Worm (Caenorhabditis elegans) whole organism, midembryonic: ENCODE measurements around the gene F02E11.7.
"Not testable (repeated sequence)": the region's sequence is repeated elsewhere in the genome, so short reads cannot be mapped to it uniquely, and the experiment has no call there.

Experiments used
- T22C8.4 ChIP-seq: fragments of 200-800 bp; sonication (Bioruptor generic); IDR thresholded peaks from 2 replicates; pipeline ENCODE4 v1.3.6; 2022; ENCODE audit warnings: missing genetic modification characterization, missing compliant biosample characterization
- cog-1 ChIP-seq: sonication (generic microtip); optimal IDR thresholded peaks from 2 replicates; lab custom pipeline; 2016; ENCODE audit warnings: missing genetic modification characterization, missing compliant biosample characterization
- flt-1 ChIP-seq: fragments of 200-800 bp; sonication (Bioruptor generic); IDR thresholded peaks from 2 replicates; pipeline ENCODE4 v1.3.6; 2022; ENCODE audit warnings: missing genetic modification characterization, missing compliant biosample characterization
- klf-2 ChIP-seq: fragments of 200-800 bp; sonication (Bioruptor generic); conservative IDR thresholded peaks from 2 replicates; pipeline ENCODE4 v1.3.6; 2022; ENCODE audit warnings: missing genetic modification reagents, missing genetic modification characterization, missing compliant biosample characterization
- med-1 ChIP-seq: sonication (generic microtip); optimal IDR thresholded peaks from 2 replicates; lab custom pipeline; 2017; ENCODE audit warnings: missing genetic modification characterization, mild to moderate bottlenecking, missing compliant biosample characterization, antibody characterized with exemption, missing genetic modification reagents; ENCODE audit not compliant: insufficient read depth
- ref-1 ChIP-seq: fragments of 200-800 bp; sonication (Bioruptor generic); conservative IDR thresholded peaks from 2 replicates; pipeline ENCODE4 v1.3.6; 2022; ENCODE audit warnings: missing genetic modification reagents, missing genetic modification characterization, missing compliant biosample characterization
- tab-1 ChIP-seq: fragments of 200-800 bp; sonication (Bioruptor generic); IDR thresholded peaks from 2 replicates; pipeline ENCODE4 v1.3.6; 2022; ENCODE audit warnings: missing genetic modification characterization, missing compliant biosample characterization
- ztf-23 ChIP-seq: fragments of 200-800 bp; sonication (Bioruptor generic); IDR thresholded peaks from 2 replicates; pipeline ENCODE4 v1.3.6; 2022; ENCODE audit warnings: missing genetic modification reagents, missing genetic modification characterization, missing compliant biosample characterization
- ztf-29 ChIP-seq: fragments of 200-800 bp; sonication (Bioruptor generic); IDR thresholded peaks from 2 replicates; pipeline ENCODE4 v1.3.6; 2022; ENCODE audit warnings: missing genetic modification reagents, missing genetic modification characterization, missing compliant biosample characterization

F02E11.7 gene

ce11 chrII:3284558-3284957, 17.1 kb downstream of the F02E11.7 start, which contains the start of gene scl-15:
Gene scl-15 (minus strand): TSS chrII:3284658.
- TF ChIP-seq klf-2 (no peak), med-1 (GFP tag; lab: Kevin White, UChicago) (no peak), ztf-29 (GFP tag; lab: Robert Waterston, UW) (no peak), cog-1 (tag; lab: Kevin White, UChicago) (no peak), flt-1 (GFP tag; lab: Robert Waterston, UW) (no peak), T22C8.4 (GFP tag; lab: Robert Waterston, UW) (no peak), ztf-23 (no peak), ref-1 (no peak), tab-1 (GFP tag; lab: Robert Waterston, UW) (no peak)

- TF ChIP-seq flt-1 (GFP tag; lab: Robert Waterston, UW), result no peak
- TF ChIP-seq med-1 (GFP tag; lab: Kevin White, UChicago), result no peak
- no peak for TF ChIP-seq T22C8.4 (GFP tag; lab: Robert Waterston, UW)
- no peak for TF ChIP-seq cog-1 (tag; lab: Kevin White, UChicago)
- TF ChIP-seq ref-1, result no peak
- no peak for TF ChIP-seq tab-1 (GFP tag; lab: Robert Waterston, UW)
- TF ChIP-seq ztf-23, result no peak
- TF ChIP-seq ztf-29 (GFP tag; lab: Robert Waterston, UW), result no peak
- TF ChIP-seq klf-2, result no peak
Measured at ce11 chrII:3287073-3287472, 19.6 kb downstream of the F02E11.7 start, which contains the start of gene sri-63. Gene sri-63 (plus strand): TSS chrII:3287373.

ce11 chrII:3290544-3290943, 23.1 kb downstream of the F02E11.7 start, which contains the start of gene F39E9.14:
Gene F39E9.14 (minus strand): TSS chrII:3290644.
- TF ChIP-seq ref-1; klf-2; T22C8.4 (GFP tag; lab: Robert Waterston, UW): not testable (repeated sequence)

ce11 chrII:3295193-3295592, 27.7 kb downstream of the F02E11.7 start, which contains the start of gene btb-17:
Gene btb-17 (plus strand): TSS chrII:3295405.
- no peak for TF ChIP-seq med-1 (GFP tag; lab: Kevin White, UChicago)
- TF ChIP-seq ztf-29 (GFP tag; lab: Robert Waterston, UW), result no peak
- TF ChIP-seq klf-2, result no peak
- TF ChIP-seq flt-1 (GFP tag; lab: Robert Waterston, UW), result no peak
- no peak for TF ChIP-seq tab-1 (GFP tag; lab: Robert Waterston, UW)
- no peak for TF ChIP-seq T22C8.4 (GFP tag; lab: Robert Waterston, UW)
- TF ChIP-seq ztf-23, result no peak
- no peak for TF ChIP-seq cog-1 (tag; lab: Kevin White, UChicago)

- TF ChIP-seq flt-1 (GFP tag; lab: Robert Waterston, UW) (no peak), tab-1 (GFP tag; lab: Robert Waterston, UW) (no peak), ref-1 (no peak), ztf-23 (no peak), klf-2 (no peak), T22C8.4 (GFP tag; lab: Robert Waterston, UW) (no peak), ztf-29 (GFP tag; lab: Robert Waterston, UW) (no peak), med-1 (GFP tag; lab: Kevin White, UChicago) (no peak), cog-1 (tag; lab: Kevin White, UChicago) (no peak)
Measured at ce11 chrII:3296644-3297043, 29.2 kb downstream of the F02E11.7 start, which contains the start of gene btb-16. Gene btb-16 (plus strand): TSS chrII:3296883.

ce11 chrII:3297914-3298313, 30.4 kb downstream of the F02E11.7 start, which contains the start of gene btb-18:
Gene btb-18 (plus strand): TSS chrII:3298214.
- no peak for TF ChIP-seq ref-1
- TF ChIP-seq med-1 (GFP tag; lab: Kevin White, UChicago), result no peak
- no peak for TF ChIP-seq cog-1 (tag; lab: Kevin White, UChicago)

- TF ChIP-seq ztf-23 (no peak), T22C8.4 (GFP tag; lab: Robert Waterston, UW) (no peak), klf-2 (no peak), tab-1 (GFP tag; lab: Robert Waterston, UW) (no peak), ref-1 (no peak), ztf-29 (GFP tag; lab: Robert Waterston, UW) (no peak), flt-1 (GFP tag; lab: Robert Waterston, UW) (no peak), med-1 (GFP tag; lab: Kevin White, UChicago) (no peak), cog-1 (tag; lab: Kevin White, UChicago) (no peak)
Measured at ce11 chrII:3299457-3299856, 32.0 kb downstream of the F02E11.7 start, which contains the start of gene btb-22. Gene btb-22 (plus strand): TSS chrII:3299757.

- peak; percentile 32; the same call in 1 of the 2 replicates for TF ChIP-seq T22C8.4 (GFP tag; lab: Robert Waterston, UW)
- TF ChIP-seq ztf-23, result no peak
- peak; percentile 12 for TF ChIP-seq cog-1 (tag; lab: Kevin White, UChicago)
- TF ChIP-seq flt-1 (GFP tag; lab: Robert Waterston, UW), result no peak
- TF ChIP-seq med-1 (GFP tag; lab: Kevin White, UChicago), result no peak
- no peak for TF ChIP-seq tab-1 (GFP tag; lab: Robert Waterston, UW)
Measured at ce11 chrII:3303582-3303981, 36.1 kb downstream of the F02E11.7 start.

ce11 chrII:3310957-3311657, 43.6 kb downstream of the F02E11.7 start:
- TF ChIP-seq T22C8.4 (GFP tag; lab: Robert Waterston, UW), result peak; percentile 48
- TF ChIP-seq klf-2, result no peak

- TF ChIP-seq flt-1 (GFP tag; lab: Robert Waterston, UW) (no peak), med-1 (GFP tag; lab: Kevin White, UChicago) (no peak), ztf-23 (no peak), ztf-29 (GFP tag; lab: Robert Waterston, UW) (no peak), T22C8.4 (GFP tag; lab: Robert Waterston, UW) (no peak), cog-1 (tag; lab: Kevin White, UChicago) (no peak), ref-1 (no peak), tab-1 (GFP tag; lab: Robert Waterston, UW) (no peak), klf-2 (no peak)
Measured at ce11 chrII:3313442-3313841, 46.0 kb downstream of the F02E11.7 start, which contains the start of gene F39E9.6. Gene F39E9.6 (minus strand): TSS chrII:3313542.
